Worm (Caenorhabditis elegans) whole organism, young adult: ENCODE measurements around the gene B0454.6.

Experiments used
- F57C9.4 ChIP-seq: sonication (generic microtip); optimal IDR thresholded peaks from 2 replicates; lab custom pipeline; 2017; ENCODE audit warnings: mild to moderate bottlenecking, missing genetic modification characterization, missing compliant biosample characterization
- T26A5.8 ChIP-seq: sonication (generic microtip); optimal IDR thresholded peaks from 2 replicates; lab custom pipeline; 2016; ENCODE audit warnings: missing genetic modification characterization, missing compliant biosample characterization
- ZK185.1 ChIP-seq: sonication (generic microtip); optimal IDR thresholded peaks from 2 replicates; lab custom pipeline; 2016; ENCODE audit warnings: mild to moderate bottlenecking, missing genetic modification characterization, missing compliant biosample characterization; ENCODE audit not compliant: poor library complexity, severe bottlenecking
- hmg-20 ChIP-seq: fragments of 200-800 bp; sonication (Bioruptor generic); IDR thresholded peaks from 2 replicates; pipeline ENCODE4 v1.3.6; 2022; ENCODE audit warnings: missing genetic modification reagents, missing genetic modification characterization, missing compliant biosample characterization
- lag-1 ChIP-seq: fragments of 200-800 bp; sonication (Bioruptor generic); IDR thresholded peaks from 2 replicates; pipeline ENCODE4 v1.3.6; 2022; ENCODE audit warnings: missing genetic modification reagents, missing genetic modification characterization, missing compliant biosample characterization
- nfya-1 ChIP-seq: sonication (generic microtip); optimal IDR thresholded peaks from 2 replicates; lab custom pipeline; 2017; ENCODE audit warnings: antibody characterized with exemption, missing compliant biosample characterization, missing genetic modification characterization, borderline replicate concordance; ENCODE audit not compliant: insufficient read depth
- snpc-4 ChIP-seq, 5 experiments: fragments of 150-350 bp in 1 of 5; sonication (generic microtip) in 4 of 5; optimal IDR thresholded peaks; 2 replicates each; lab custom pipeline; 2014 to 2018; ENCODE audit warnings: missing genetic modification characterization in 5 of 5, missing biosample characterization in 3 of 5, antibody characterized with exemption in 2 of 5, mild to moderate bottlenecking in 2 of 5, missing compliant biosample characterization in 2 of 5, missing genotype in 2 of 5, moderate library complexity in 2 of 5, missing genetic modification reagents in 1 of 5
- tlf-1 ChIP-seq: fragments of 200-800 bp; sonication (Bioruptor generic); optimal IDR thresholded peaks from 2 replicates; lab custom pipeline; 2018; ENCODE audit warnings: mild to moderate bottlenecking, missing genetic modification characterization, missing compliant biosample characterization

DNA sequence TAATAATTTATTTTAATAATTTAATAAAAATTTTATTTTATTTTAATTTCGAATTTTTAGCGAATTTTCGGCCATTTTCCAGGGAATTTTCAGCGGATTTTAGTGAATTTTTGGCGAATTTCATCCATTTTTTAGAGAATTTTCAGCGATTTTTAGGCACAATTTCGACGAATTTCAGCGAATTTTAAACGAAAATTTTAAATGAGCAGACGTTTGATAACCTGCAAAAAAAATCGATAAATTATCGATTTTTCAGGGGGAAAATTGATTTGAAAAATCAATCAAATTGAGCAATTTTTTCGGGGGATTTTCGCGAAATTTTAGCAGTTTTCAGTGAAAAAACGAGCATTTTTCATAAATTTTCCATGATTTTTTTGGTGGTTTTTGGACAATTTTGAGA, 36.1 kb downstream of the B0454.6 start:
- TF ChIP-seq lag-1 (GFP tag; lab: Robert Waterston, UW), result no peak
- no peak for TF ChIP-seq hmg-20 (GFP tag; lab: Robert Waterston, UW)
- no peak for TF ChIP-seq ZK185.1 (tag; lab: Kevin White, UChicago)
- TF ChIP-seq T26A5.8 (tag; lab: Kevin White, UChicago), result no peak
- TF ChIP-seq F57C9.4 (tag; lab: Kevin White, UChicago), result no peak
- TF ChIP-seq tlf-1, result no peak
- no peak for TF ChIP-seq snpc-4 (GFP tag; optimal IDR thresholded peaks at IDR 0.05; lab: Kevin White, UChicago)
- TF ChIP-seq snpc-4 (tag; optimal IDR thresholded peaks at IDR 0.05; lab: Kevin White, UChicago), result no peak
- no peak for TF ChIP-seq nfya-1
